Fruit fly (Drosophila melanogaster) whole organism, embryonic: ENCODE data around the gene Pi3K21B.

ENCODE experiments used
- Adf1 ChIP-seq: fragments of 200-800 bp; sonication (Bioruptor generic); IDR thresholded peaks from 2 replicates; pipeline ENCODE4 v1.3.6; 2022; ENCODE audit warnings: missing biosample characterization, missing genetic modification characterization
- B-H1 ChIP-seq: fragments of 200-800 bp; sonication (Bioruptor generic); IDR thresholded peaks from 3 replicates; pipeline ENCODE4 v1.3.6; 2022; ENCODE audit warnings: missing biosample characterization, missing genetic modification characterization
- CG10274 ChIP-seq: fragments of 200-800 bp; sonication (Bioruptor generic); optimal IDR thresholded peaks from 3 replicates; lab custom pipeline; 2017; ENCODE audit warnings: missing biosample characterization, mild to moderate bottlenecking, missing genetic modification characterization
- CG10366 ChIP-seq: fragments of 200-800 bp; sonication (Bioruptor generic); IDR thresholded peaks from 2 replicates; pipeline ENCODE4 v1.3.6; 2022; ENCODE audit warnings: missing biosample characterization, missing genetic modification characterization
- CG11560 ChIP-seq: fragments of 200-800 bp; sonication (Bioruptor generic); IDR thresholded peaks from 3 replicates; pipeline ENCODE4 v1.3.6; 2022; ENCODE audit warnings: missing biosample characterization, missing genetic modification characterization
- CG17361 ChIP-seq: fragments of 200-800 bp; sonication (Bioruptor generic); IDR thresholded peaks from 3 replicates; pipeline ENCODE4 v1.3.6; 2022; ENCODE audit warnings: missing biosample characterization, missing genetic modification characterization
- CG32772 ChIP-seq: fragments of 200-800 bp; sonication (Bioruptor generic); IDR thresholded peaks from 2 replicates; pipeline ENCODE4 v1.3.6; 2022; ENCODE audit warnings: missing biosample characterization, missing genetic modification characterization
- CG3407 ChIP-seq: fragments of 200-800 bp; sonication (Bioruptor generic); optimal IDR thresholded peaks from 2 replicates; lab custom pipeline; 2018; ENCODE audit warnings: missing biosample characterization, mild to moderate bottlenecking, missing genetic modification characterization
- CG4282 ChIP-seq: fragments of 200-800 bp; sonication (Bioruptor generic); optimal IDR thresholded peaks from 2 replicates; lab custom pipeline; 2016; ENCODE audit warnings: missing biosample characterization, missing genetic modification characterization
- CG4360 ChIP-seq: fragments of 200-800 bp; sonication (Bioruptor generic); IDR thresholded peaks from 2 replicates; pipeline ENCODE4 v1.3.6; 2022; ENCODE audit warnings: missing biosample characterization, missing genetic modification characterization
- CG6765 ChIP-seq: fragments of 200-800 bp; sonication (Bioruptor generic); optimal IDR thresholded peaks from 3 replicates; lab custom pipeline; 2017; ENCODE audit warnings: missing biosample characterization, mild to moderate bottlenecking, missing genetic modification characterization
- CG6813 ChIP-seq: fragments of 200-800 bp; sonication (Bioruptor generic); optimal IDR thresholded peaks from 2 replicates; lab custom pipeline; 2017; ENCODE audit warnings: missing biosample characterization, missing genetic modification characterization, mild to moderate bottlenecking, moderate library complexity, missing genetic modification reagents
- CG7987 ChIP-seq: fragments of 200-800 bp; sonication (Bioruptor generic); optimal IDR thresholded peaks from 2 replicates; lab custom pipeline; 2018; ENCODE audit warnings: missing biosample characterization, mild to moderate bottlenecking, missing genetic modification characterization, moderate library complexity
- CG8924 ChIP-seq: fragments of 200-800 bp; optimal IDR thresholded peaks from 3 replicates; lab custom pipeline; 2019; ENCODE audit warnings: missing biosample characterization, mild to moderate bottlenecking, missing genetic modification characterization, moderate library complexity
- CG9727 ChIP-seq: fragments of 200-800 bp; sonication (Bioruptor generic); optimal IDR thresholded peaks from 3 replicates; lab custom pipeline; 2017; ENCODE audit warnings: missing biosample characterization, mild to moderate bottlenecking, missing genetic modification characterization
- CG9876 ChIP-seq: fragments of 200-800 bp; sonication (Bioruptor generic); optimal IDR thresholded peaks from 2 replicates; lab custom pipeline; 2016; ENCODE audit warnings: missing biosample characterization, missing genetic modification characterization
- CTCF ChIP-seq: fragments of 200-800 bp; sonication (Bioruptor generic); optimal IDR thresholded peaks from 2 replicates; lab custom pipeline; 2017; ENCODE audit warnings: missing biosample characterization, mild to moderate bottlenecking, missing genetic modification characterization, moderate library complexity
- Deaf1 ChIP-seq: fragments of 200-800 bp; optimal IDR thresholded peaks from 3 replicates; lab custom pipeline; 2019; ENCODE audit warnings: missing biosample characterization, mild to moderate bottlenecking, missing genetic modification characterization, moderate library complexity
- E2f1 ChIP-seq: fragments of 200-800 bp; sonication (Bioruptor generic); IDR thresholded peaks from 2 replicates; pipeline ENCODE4 v1.3.6; 2022; ENCODE audit warnings: missing biosample characterization, missing genetic modification characterization
- Gug ChIP-seq: fragments of 200-800 bp; sonication (Bioruptor generic); IDR thresholded peaks from 4 replicates; pipeline ENCODE4 v1.3.6; 2022; ENCODE audit warnings: missing biosample characterization, missing genetic modification characterization
- H15 ChIP-seq: fragments of 200-800 bp; sonication (Bioruptor generic); IDR thresholded peaks from 3 replicates; pipeline ENCODE4 v1.3.6; 2022; ENCODE audit warnings: missing biosample characterization, missing genetic modification characterization
- Hand ChIP-seq: fragments of 200-800 bp; sonication (Bioruptor generic); optimal IDR thresholded peaks from 2 replicates; lab custom pipeline; 2017; ENCODE audit warnings: mild to moderate bottlenecking, missing biosample characterization, missing genetic modification reagents, missing genetic modification characterization
- Hr3 ChIP-seq: fragments of 200-800 bp; sonication (Bioruptor generic); optimal IDR thresholded peaks from 3 replicates; lab custom pipeline; 2016; ENCODE audit warnings: missing biosample characterization, missing genetic modification characterization
- Hr78 ChIP-seq, 2 experiments: fragments of 200-800 bp in 1 of 2; fragments of >200 bp in 1 of 2; sonication (Bioruptor generic) in 1 of 2; optimal IDR thresholded peaks; 2 replicates each; lab custom pipeline; 2017 to 2019; ENCODE audit warnings: missing biosample characterization in 2 of 2, missing genetic modification characterization in 2 of 2, mild to moderate bottlenecking in 1 of 2, moderate library complexity in 1 of 2
- Mad ChIP-seq: fragments of 200-800 bp; sonication (Bioruptor generic); optimal IDR thresholded peaks from 2 replicates; lab custom pipeline; 2016; ENCODE audit warnings: missing biosample characterization, missing genetic modification characterization
- Med ChIP-seq: fragments of 200-800 bp; sonication (Bioruptor generic); peaks from one replicate; lab custom pipeline; 2016; ENCODE audit warnings: missing biosample characterization, missing genetic modification characterization, mild to moderate bottlenecking, inconsistent platforms, moderate library complexity
- Meics ChIP-seq: fragments of 200-800 bp; sonication (Bioruptor generic); optimal IDR thresholded peaks from 2 replicates; lab custom pipeline; 2017; ENCODE audit warnings: missing biosample characterization, mild to moderate bottlenecking, missing genetic modification characterization
- Nf-YA ChIP-seq: fragments of 200-800 bp; sonication (Bioruptor generic); IDR thresholded peaks from 2 replicates; pipeline ENCODE4 v1.3.6; 2022; ENCODE audit warnings: missing biosample characterization, missing genetic modification characterization
- Oaz ChIP-seq: fragments of 200-800 bp; sonication (Bioruptor generic); IDR thresholded peaks from 2 replicates; pipeline ENCODE4 v1.3.6; 2022; ENCODE audit warnings: missing biosample characterization, missing genetic modification characterization
- Pdp1 ChIP-seq, 2 experiments: fragments of 200-800 bp; sonication (Bioruptor generic); optimal IDR thresholded peaks; 3 replicates each; lab custom pipeline; 2016; ENCODE audit warnings: missing biosample characterization in 2 of 2, missing genetic modification characterization in 2 of 2, mild to moderate bottlenecking in 1 of 2, moderate library complexity in 1 of 2
- Sox100B ChIP-seq: fragments of 200-800 bp; sonication (Bioruptor generic); optimal IDR thresholded peaks from 3 replicates; lab custom pipeline; 2018; ENCODE audit warnings: missing biosample characterization, mild to moderate bottlenecking, missing genetic modification characterization
- Taf1 ChIP-seq: fragments of 200-800 bp; sonication (Bioruptor generic); IDR thresholded peaks from 2 replicates; pipeline ENCODE4 v1.3.6; 2022; ENCODE audit warnings: missing biosample characterization, missing genetic modification characterization
- Tbp ChIP-seq: fragments of >200 bp; optimal IDR thresholded peaks from 2 replicates; lab custom pipeline; 2018; ENCODE audit warnings: missing biosample characterization, missing genetic modification characterization
- YL-1 ChIP-seq: fragments of 200-800 bp; sonication (Bioruptor generic); optimal IDR thresholded peaks from 3 replicates; lab custom pipeline; 2017; ENCODE audit warnings: missing biosample characterization, mild to moderate bottlenecking, missing genetic modification characterization
- bcd ChIP-seq: fragments of 200-800 bp; sonication (Bioruptor generic); optimal IDR thresholded peaks from 2 replicates; lab custom pipeline; 2017; ENCODE audit warnings: missing biosample characterization, mild to moderate bottlenecking, missing genetic modification characterization
- chm ChIP-seq: fragments of 200-800 bp; sonication (Bioruptor generic); IDR thresholded peaks from 2 replicates; pipeline ENCODE4 v1.3.6; 2022; ENCODE audit warnings: missing biosample characterization, missing genetic modification characterization
- dysf ChIP-seq: fragments of 200-800 bp; sonication (Bioruptor generic); IDR thresholded peaks from 3 replicates; pipeline ENCODE4 v1.3.6; 2022; ENCODE audit warnings: missing biosample characterization, missing genetic modification characterization
- fd3F ChIP-seq: fragments of 200-800 bp; sonication (Bioruptor generic); optimal IDR thresholded peaks from 2 replicates; lab custom pipeline; 2018; ENCODE audit warnings: missing biosample characterization, mild to moderate bottlenecking, missing genetic modification characterization, moderate library complexity
- fd96Cb ChIP-seq: fragments of 200-800 bp; sonication (Bioruptor generic); optimal IDR thresholded peaks from 2 replicates; lab custom pipeline; 2018; ENCODE audit warnings: missing biosample characterization, mild to moderate bottlenecking, missing genetic modification characterization, moderate library complexity
- fu2 ChIP-seq: fragments of 200-800 bp; sonication (Bioruptor generic); optimal IDR thresholded peaks from 2 replicates; lab custom pipeline; 2016; ENCODE audit warnings: missing biosample characterization, missing genetic modification characterization
- gsb-n ChIP-seq: fragments of 200-800 bp; sonication (Bioruptor generic); optimal IDR thresholded peaks from 3 replicates; lab custom pipeline; 2018; ENCODE audit warnings: missing biosample characterization, mild to moderate bottlenecking, missing genetic modification characterization
- gt ChIP-seq: fragments of 200-800 bp; sonication (Bioruptor generic); IDR thresholded peaks from 2 replicates; pipeline ENCODE4 v1.3.6; 2022; ENCODE audit warnings: missing biosample characterization, missing genetic modification characterization
- klu ChIP-seq: fragments of 200-800 bp; sonication (Bioruptor generic); IDR thresholded peaks from 2 replicates; pipeline ENCODE4 v1.3.6; 2022; ENCODE audit warnings: missing biosample characterization, missing genetic modification characterization
- lov ChIP-seq, 2 experiments: fragments of 200-800 bp in 1 of 2; fragments of >200 bp in 1 of 2; sonication (Bioruptor generic) in 1 of 2; IDR thresholded peaks in 1 of 2; optimal IDR thresholded peaks in 1 of 2; 2 replicates in 1 of 2; 3 replicates in 1 of 2; pipeline versions ENCODE4 v1.3.6 to Lab custom; 2017 to 2022; ENCODE audit warnings: missing biosample characterization in 1 of 2, missing genetic modification characterization in 1 of 2
- oc ChIP-seq: fragments of 200-800 bp; sonication (Bioruptor generic); optimal IDR thresholded peaks from 2 replicates; lab custom pipeline; 2018; ENCODE audit warnings: missing biosample characterization, mild to moderate bottlenecking, missing genetic modification characterization, moderate library complexity
- prd ChIP-seq, 3 experiments: fragments of >200 bp in 2 of 3; fragments of 200-800 bp in 1 of 3; sonication (Bioruptor generic) in 1 of 3; optimal IDR thresholded peaks in 2 of 3; IDR thresholded peaks in 1 of 3; 2 replicates in 2 of 3; 3 replicates in 1 of 3; pipeline versions ENCODE4 v1.3.6 to Lab custom; 2017 to 2022; ENCODE audit warnings: missing biosample characterization in 1 of 3, missing genetic modification characterization in 1 of 3
- repo ChIP-seq: fragments of 200-800 bp; sonication (Bioruptor generic); optimal IDR thresholded peaks from 2 replicates; lab custom pipeline; 2016; ENCODE audit warnings: missing biosample characterization, missing genetic modification characterization
- ro ChIP-seq: fragments of 200-800 bp; sonication (Bioruptor generic); IDR thresholded peaks from 2 replicates; pipeline ENCODE4 v1.3.6; 2022; ENCODE audit warnings: missing biosample characterization, missing genetic modification characterization
- run ChIP-seq: fragments of 200-800 bp; sonication (Bioruptor generic); optimal IDR thresholded peaks from 3 replicates; lab custom pipeline; 2018; ENCODE audit warnings: missing biosample characterization, mild to moderate bottlenecking, missing genetic modification characterization
- sr ChIP-seq: fragments of 200-800 bp; sonication (Bioruptor generic); IDR thresholded peaks from 3 replicates; pipeline ENCODE4 v1.3.6; 2022; ENCODE audit warnings: missing biosample characterization, missing genetic modification characterization
- wdn ChIP-seq: fragments of 200-800 bp; sonication (Bioruptor generic); IDR thresholded peaks from 2 replicates; pipeline ENCODE4 v1.3.6; 2022; ENCODE audit warnings: missing biosample characterization, missing genetic modification characterization

The Pi3K21B gene

DNA sequence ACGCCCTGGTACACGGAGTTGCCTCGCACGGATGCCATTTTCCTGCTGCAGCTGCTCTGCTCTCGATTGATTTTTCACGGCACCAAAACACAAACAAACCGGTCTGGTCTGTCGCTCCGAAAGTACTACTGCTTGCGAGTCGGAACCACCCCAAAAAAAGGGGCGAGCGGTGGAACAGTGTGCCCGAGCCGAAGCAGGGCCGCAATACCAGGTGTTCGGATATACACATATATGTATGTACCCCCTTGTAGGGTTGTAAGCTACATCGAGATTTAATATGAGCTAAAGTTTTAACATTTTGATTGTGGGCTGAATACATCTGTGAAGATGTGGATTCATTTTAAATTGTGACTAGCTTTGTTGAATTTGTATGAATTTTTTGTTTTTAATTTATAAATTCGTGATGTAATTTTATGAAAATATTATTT, 12.1 kb upstream of the Pi3K21B start (continued):
- TF ChIP-seq wdn (GFP tag; lab: Robert Waterston, UW) (0 out of 2 replicates have a peak, but pooled peaks have one; percentile 27), bcd (GFP tag; lab: Kevin White, UChicago) (peak; percentile 5), Hr3 (GFP tag; lab: Kevin White, UChicago) (peak; percentile 29), H15 (no peak), YL-1 (GFP tag; lab: Kevin White, UChicago) (peak; percentile 63), Nf-YA (GFP tag; lab: Robert Waterston, UW) (no peak), CG32772 (GFP tag; lab: Robert Waterston, UW) (no peak), Mad (GFP tag; lab: Kevin White, UChicago) (peak; percentile 33), ro (GFP tag; lab: Robert Waterston, UW) (no peak), Gug (GFP tag; lab: Robert Waterston, UW) (no peak), lov (optimal IDR thresholded peaks at IDR 0.05; lab: Kevin White, UChicago) (no peak), lov (GFP tag; IDR thresholded peaks at IDR 0.05; lab: Robert Waterston, UW) (0 out of 3 replicates have a peak, but pooled peaks have one; percentile 47), E2f1 (GFP tag; lab: Robert Waterston, UW) (no peak), Meics (GFP tag; lab: Kevin White, UChicago) (peak; percentile 72), Deaf1 (tag; lab: Kevin White, UChicago) (peak; percentile 70), repo (GFP tag; lab: Kevin White, UChicago) (no peak), CG17361 (GFP tag; lab: Robert Waterston, UW) (0 out of 3 replicates have a peak, but pooled peaks have one; percentile 33), klu (no peak), Med (GFP tag; lab: Kevin White, UChicago) (peak; percentile 94), chm (GFP tag; lab: Robert Waterston, UW) (peak; percentile 65), CG8924 (tag; lab: Kevin White, UChicago) (peak; percentile 63), gsb-n (tag; lab: Kevin White, UChicago) (peak; percentile 44), CG10274 (GFP tag; lab: Kevin White, UChicago) (no peak), CG6813 (GFP tag; lab: Kevin White, UChicago) (peak; percentile 65), CG4282 (GFP tag; lab: Kevin White, UChicago) (no peak), Hr78 (GFP tag; optimal IDR thresholded peaks at IDR 0.05; lab: Kevin White, UChicago) (no peak), CG9876 (no peak), Tbp (GFP tag; lab: Kevin White, UChicago) (no peak), Sox100B (GFP tag; lab: Kevin White, UChicago) (peak; percentile 30), Pdp1 (GFP tag; optimal IDR thresholded peaks at IDR 0.05; lab: Kevin White, UChicago) (peak; percentile 23 to 26), Taf1 (no peak), CG7987 (GFP tag; lab: Kevin White, UChicago) (peak; percentile 54), CG11560 (tag; lab: Robert Waterston, UW) (no peak), fd3F (peak; percentile 15), CG3407 (GFP tag; lab: Kevin White, UChicago) (peak; percentile 19), sr (peak; percentile 31; the same call in 1 of the 3 replicates), CG6765 (no peak), dysf (GFP tag; lab: Robert Waterston, UW) (0 out of 3 replicates have a peak, but pooled peaks have one; percentile 42), gt (GFP tag; lab: Robert Waterston, UW) (no peak), CTCF (peak; percentile 25), fd96Cb (tag; lab: Kevin White, UChicago) (peak; percentile 22), B-H1 (GFP tag; lab: Robert Waterston, UW) (no peak), prd (optimal IDR thresholded peaks at IDR 0.05; lab: Kevin White, UChicago) (no peak), prd (GFP tag; IDR thresholded peaks at IDR 0.05; lab: Robert Waterston, UW) (no peak), fu2 (GFP tag; lab: Kevin White, UChicago) (peak; percentile 21), oc (tag; lab: Kevin White, UChicago) (peak; percentile 1), CG4360 (no peak), Adf1 (no peak; the same call in 1 of the 2 replicates), CG9727 (GFP tag; lab: Kevin White, UChicago) (peak; percentile 53), Oaz (GFP tag; lab: Robert Waterston, UW) (no peak), run (tag; lab: Kevin White, UChicago) (no peak), Hand (GFP tag; lab: Kevin White, UChicago) (peak; percentile 27), CG10366 (no peak)
